Worm (Caenorhabditis elegans): ENCODE data around the gene npr-15.

ce11 chrIII:3729520-3729919, 35.0 kb upstream of the npr-15 start, which contains the start of gene F34D10.9:
- TF ChIP-seq mdl-1 (tag; optimal IDR thresholded peaks at IDR 0.05) (no peak), nhr-12 (tag; optimal IDR thresholded peaks at IDR 0.05) (no peak), nhr-28 (tag; optimal IDR thresholded peaks at IDR 0.05) (no peak), nhr-77 (tag; optimal IDR thresholded peaks at IDR 0.05) (no peak), ceh-9 (tag; optimal IDR thresholded peaks at IDR 0.05) (no peak)

Data from whole organism, L3 larva.